Fruit fly (Drosophila melanogaster): Measurements from ENCODE around the gene eIF5B.

DNA sequence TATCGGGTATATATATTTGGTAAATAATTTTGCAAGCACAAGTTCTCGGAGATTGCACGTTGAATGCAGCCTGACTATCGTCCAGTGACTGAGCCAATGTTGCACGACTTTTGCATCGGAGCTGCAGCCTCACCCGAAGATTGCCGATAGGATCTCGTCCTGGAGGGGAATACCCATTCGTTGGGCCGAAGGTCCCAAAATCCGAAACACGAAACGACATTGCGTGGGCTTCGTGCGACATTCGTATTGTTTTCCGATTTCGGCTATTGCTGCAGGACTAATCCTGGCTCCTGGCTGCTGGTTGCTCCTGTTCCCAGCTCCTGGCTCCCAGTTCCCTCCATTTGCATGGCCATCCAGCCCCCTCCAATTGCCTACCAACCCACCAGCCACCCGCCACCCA, 35.9 kb downstream of the eIF5B start, which contains the start of gene sty:
- TF ChIP-seq Dll (optimal IDR thresholded peaks at IDR 0.05) (no peak), psq (optimal IDR thresholded peaks at IDR 0.05) (no peak), usp (GFP tag; optimal IDR thresholded peaks at IDR 0.05) (no peak)
